Fruit fly (Drosophila melanogaster) whole organism, prepupa: ENCODE data around the gene Tnks.

Experiments
- CG31627 ChIP-seq: fragments of 200-800 bp; sonication (Bioruptor generic); optimal IDR thresholded peaks from 3 replicates; lab custom pipeline; 2016; ENCODE audit warnings: missing biosample characterization, missing genetic modification characterization
- CG8319 ChIP-seq: fragments of 200-800 bp; sonication (Bioruptor generic); optimal IDR thresholded peaks from 3 replicates; lab custom pipeline; 2016; ENCODE audit warnings: missing biosample characterization, missing genetic modification characterization
- Ets96B ChIP-seq: fragments of 200-800 bp; optimal IDR thresholded peaks from 2 replicates; lab custom pipeline; 2019; ENCODE audit warnings: missing biosample characterization, mild to moderate bottlenecking, missing genetic modification characterization, moderate library complexity
- esn ChIP-seq: fragments of 200-800 bp; sonication (Bioruptor generic); optimal IDR thresholded peaks from 2 replicates; lab custom pipeline; 2016; ENCODE audit warnings: missing biosample characterization, mild to moderate bottlenecking, missing genetic modification characterization, moderate library complexity
- lz ChIP-seq: fragments of 200-800 bp; sonication (Bioruptor generic); optimal IDR thresholded peaks from 3 replicates; lab custom pipeline; 2016; ENCODE audit warnings: missing biosample characterization, missing genetic modification characterization
- spab ChIP-seq: fragments of 200-800 bp; sonication (Bioruptor generic); optimal IDR thresholded peaks from 2 replicates; lab custom pipeline; 2017; ENCODE audit warnings: missing biosample characterization, mild to moderate bottlenecking, missing genetic modification characterization, missing genetic modification reagents
- svp ChIP-seq: fragments of 200-800 bp; sonication (Bioruptor generic); peaks from one replicate; lab custom pipeline; 2016; ENCODE audit warnings: missing biosample characterization, missing genetic modification characterization

DNA sequence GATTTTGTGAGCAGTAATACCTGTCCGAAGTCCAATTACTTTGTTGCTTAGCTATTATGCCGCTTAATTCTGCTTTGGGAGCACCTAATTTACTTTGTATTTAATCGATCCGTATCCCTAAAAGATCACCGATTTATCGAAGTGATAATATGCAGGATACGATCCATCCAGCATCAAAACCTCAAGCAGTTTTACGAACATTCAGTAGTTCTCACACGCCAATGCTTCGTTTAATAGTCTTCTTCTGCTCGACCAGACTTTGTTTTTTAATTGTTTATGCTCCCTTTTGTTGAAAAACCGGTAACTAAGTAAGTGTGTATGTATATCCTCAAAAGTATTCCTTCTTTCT is 12.9 kb downstream of the Tnks start:
- no peak for TF ChIP-seq esn
- TF ChIP-seq Ets96B = no peak
- TF ChIP-seq svp (GFP tag; lab: Kevin White, UChicago) = no peak
- TF ChIP-seq CG31627 = no peak
- TF ChIP-seq CG8319 (GFP tag; lab: Kevin White, UChicago) = no peak
- TF ChIP-seq spab (GFP tag; lab: Kevin White, UChicago) = no peak
- TF ChIP-seq lz (GFP tag; lab: Kevin White, UChicago) = no peak
